Worm (Caenorhabditis elegans): ENCODE data around the gene ceh-79.
A peak's percentile ranks its signal among the peaks of the same experiment; 100 is the strongest.

Gene ceh-79

ce11 chrV:13312210-13312676 is 10.6 kb downstream of the ceh-79 start, which contains the start of gene nasp-2 (continued):
- TF ChIP-seq nfyb-1 (GFP tag; IDR thresholded peaks at IDR 0.05) = peak; percentile 81
- peak; percentile 43 for TF ChIP-seq F23B12.7 (tag; optimal IDR thresholded peaks at IDR 0.05; ENCODE audit: insufficient read depth)
- TF ChIP-seq bed-1 (GFP tag; IDR thresholded peaks at IDR 0.05) = no peak
- no peak for TF ChIP-seq T26A5.8 (tag; optimal IDR thresholded peaks at IDR 0.05)
- TF ChIP-seq F57C9.4 (tag; optimal IDR thresholded peaks at IDR 0.05) = no peak
- TF ChIP-seq sptf-2 (GFP tag; optimal IDR thresholded peaks at IDR 0.05) = no peak
- TF ChIP-seq hmg-20 (GFP tag; IDR thresholded peaks at IDR 0.05) = peak; percentile 64
- TF ChIP-seq pbrm-1 (GFP tag; IDR thresholded peaks at IDR 0.05) = peak; percentile 82
- TF ChIP-seq ceh-79 (tag; optimal IDR thresholded peaks at IDR 0.05) = no peak
- peak; percentile 92 for TF ChIP-seq B0336.3 (GFP tag; IDR thresholded peaks at IDR 0.05)
- peak; percentile 68 for TF ChIP-seq snpc-1.1 (tag; optimal IDR thresholded peaks at IDR 0.05; ENCODE audit: insufficient read depth)
- no peak for TF ChIP-seq F22D6.2 (tag; optimal IDR thresholded peaks at IDR 0.05)
- no peak for TF ChIP-seq nfya-2 (GFP tag; IDR thresholded peaks at IDR 0.05)
- TF ChIP-seq atf-7 (tag; optimal IDR thresholded peaks at IDR 0.05) = no peak
- no peak for TF ChIP-seq B0261.1 (tag; optimal IDR thresholded peaks at IDR 0.05)
- TF ChIP-seq let-526 (GFP tag; IDR thresholded peaks at IDR 0.05) = peak; percentile 76; the same call in 1 of the 2 replicates
- peak; percentile 73 for TF ChIP-seq tbp1 (GFP tag; optimal IDR thresholded peaks at IDR 0.05)
- peak; percentile 85 for TF ChIP-seq bed-2 (GFP tag; IDR thresholded peaks at IDR 0.05)
- no peak for TF ChIP-seq rec-8 (tag; optimal IDR thresholded peaks at IDR 0.05)
- peak; percentile 92 for TF ChIP-seq ekl-4 (GFP tag; IDR thresholded peaks at IDR 0.05)
- no peak for TF ChIP-seq C06A6.2 (GFP tag; conservative IDR thresholded peaks at IDR 0.05)
- no peak for TF ChIP-seq egl-44 (GFP tag; IDR thresholded peaks at IDR 0.05)
- TF ChIP-seq unc-62 (GFP tag; optimal IDR thresholded peaks at IDR 0.05) = no peak
- TF ChIP-seq D2030.7 (GFP tag; IDR thresholded peaks at IDR 0.05) = peak; percentile 98
- TF ChIP-seq somi-1 (GFP tag; optimal IDR thresholded peaks at IDR 0.05) = no peak
- peak; percentile 53; the same call in 1 of the 2 replicates for TF ChIP-seq egrh-3 (GFP tag; IDR thresholded peaks at IDR 0.05)
- TF ChIP-seq lin-54 (GFP tag; optimal IDR thresholded peaks at IDR 0.05) = peak; percentile 96
- no peak for TF ChIP-seq chd-7 (tag; optimal IDR thresholded peaks at IDR 0.05)
- TF ChIP-seq ceh-27 (GFP tag; optimal IDR thresholded peaks at IDR 0.05) = peak; percentile 5
- no peak for TF ChIP-seq F37B4.10 (GFP tag; IDR thresholded peaks at IDR 0.05)
- TF ChIP-seq ceh-58 (GFP tag; IDR thresholded peaks at IDR 0.05) = no peak
- TF ChIP-seq lin-40 (tag; optimal IDR thresholded peaks at IDR 0.05) = no peak
- TF ChIP-seq ztf-6 (GFP tag; IDR thresholded peaks at IDR 0.05) = no peak
- TF ChIP-seq aptf-3 (GFP tag; IDR thresholded peaks at IDR 0.05) = no peak
- peak; percentile 97 for TF ChIP-seq dox-1 (GFP tag; IDR thresholded peaks at IDR 0.05)
- TF ChIP-seq nfya-1 (tag; optimal IDR thresholded peaks at IDR 0.05; ENCODE audit: borderline replicate concordance, insufficient read depth) = no peak
- peak; percentile 100 for TF ChIP-seq madf-6 (GFP tag; IDR thresholded peaks at IDR 0.05)
- TF ChIP-seq pha-4 (tag; optimal IDR thresholded peaks at IDR 0.05) = no peak
- TF ChIP-seq lir-1 (GFP tag; conservative IDR thresholded peaks at IDR 0.05) = peak; percentile 84
- no peak for TF ChIP-seq ztf-3 (GFP tag; optimal IDR thresholded peaks at IDR 0.05)
- no peak for TF ChIP-seq sea-2 (GFP tag; IDR thresholded peaks at IDR 0.05)
- TF ChIP-seq lag-1 (GFP tag; IDR thresholded peaks at IDR 0.05) = no peak
- TF ChIP-seq dpff-1 (tag; optimal IDR thresholded peaks at IDR 0.05) = no peak
- peak; percentile 77 for TF ChIP-seq lin-26 (GFP tag; IDR thresholded peaks at IDR 0.05)
- TF ChIP-seq rpc-1 (optimal IDR thresholded peaks at IDR 0.05) = no peak
- TF ChIP-seq rpc-1 (tag; optimal IDR thresholded peaks at IDR 0.05) = peak; percentile 14
- peak; percentile 97 for TF ChIP-seq lsl-1 (GFP tag; optimal IDR thresholded peaks at IDR 0.05)
- TF ChIP-seq zfh-2 (GFP tag; conservative IDR thresholded peaks at IDR 0.05) = no peak
- peak; percentile 68 for TF ChIP-seq hmg-1.2 (GFP tag; IDR thresholded peaks at IDR 0.05)
- TF ChIP-seq repo-1 (tag; optimal IDR thresholded peaks at IDR 0.05) = no peak
